Fruit fly (Drosophila melanogaster) whole organism, embryonic: Measurements from ENCODE around the gene Phb1.
A peak's percentile ranks its signal among the peaks of the same experiment; 100 is the strongest.

ENCODE experiments used
- B-H2 ChIP-seq: fragments of 200-800 bp; sonication (Bioruptor generic); optimal IDR thresholded peaks from 2 replicates; lab custom pipeline; 2018; ENCODE audit warnings: missing biosample characterization, mild to moderate bottlenecking, missing genetic modification characterization
- CG10321 ChIP-seq: fragments of 200-800 bp; sonication (Bioruptor generic); IDR thresholded peaks from 2 replicates; pipeline ENCODE4 v1.3.6; 2022; ENCODE audit warnings: missing biosample characterization, missing genetic modification characterization
- CG11093 ChIP-seq: fragments of 200-800 bp; sonication (Bioruptor generic); IDR thresholded peaks from 3 replicates; pipeline ENCODE4 v1.3.6; 2022; ENCODE audit warnings: missing biosample characterization, missing genetic modification characterization
- CG13123 ChIP-seq: fragments of 200-800 bp; sonication (Bioruptor generic); optimal IDR thresholded peaks from 2 replicates; lab custom pipeline; 2016; ENCODE audit warnings: missing biosample characterization, missing genetic modification characterization
- CG15514 ChIP-seq: fragments of 200-800 bp; sonication (Bioruptor generic); optimal IDR thresholded peaks from 3 replicates; lab custom pipeline; 2017; ENCODE audit warnings: missing biosample characterization, missing genetic modification characterization, mild to moderate bottlenecking, moderate library complexity, missing genetic modification reagents
- CG15601 ChIP-seq: fragments of 200-800 bp; sonication (Bioruptor generic); optimal IDR thresholded peaks from 3 replicates; lab custom pipeline; 2019; ENCODE audit warnings: missing biosample characterization, mild to moderate bottlenecking, missing genetic modification characterization, moderate library complexity
- CG16863 ChIP-seq: fragments of 200-800 bp; sonication (Bioruptor generic); optimal IDR thresholded peaks from 3 replicates; lab custom pipeline; 2016; ENCODE audit warnings: missing biosample characterization, missing genetic modification characterization
- CG17385 ChIP-seq: fragments of 200-800 bp; sonication (Bioruptor generic); optimal IDR thresholded peaks from 3 replicates; lab custom pipeline; 2018; ENCODE audit warnings: missing biosample characterization, mild to moderate bottlenecking, missing genetic modification characterization
- CG17802 ChIP-seq: fragments of 200-800 bp; sonication (Bioruptor generic); optimal IDR thresholded peaks from 2 replicates; lab custom pipeline; 2018; ENCODE audit warnings: missing biosample characterization, mild to moderate bottlenecking, missing genetic modification characterization, moderate library complexity
- CG2116 ChIP-seq: fragments of 200-800 bp; sonication (Bioruptor generic); optimal IDR thresholded peaks from 3 replicates; lab custom pipeline; 2018; ENCODE audit warnings: missing biosample characterization, mild to moderate bottlenecking, missing genetic modification characterization
- CG31388 ChIP-seq: fragments of 200-800 bp; sonication (Bioruptor generic); optimal IDR thresholded peaks from 2 replicates; lab custom pipeline; 2016; ENCODE audit warnings: missing biosample characterization, missing genetic modification characterization
- CG4854 ChIP-seq: fragments of 200-800 bp; sonication (Bioruptor generic); optimal IDR thresholded peaks from 2 replicates; lab custom pipeline; 2016; ENCODE audit warnings: missing biosample characterization, missing genetic modification characterization, inconsistent platforms
- CG6175 ChIP-seq: fragments of 200-800 bp; sonication (Bioruptor generic); IDR thresholded peaks from 3 replicates; pipeline ENCODE4 v1.3.6; 2022; ENCODE audit warnings: missing biosample characterization, missing genetic modification characterization
- CG6654 ChIP-seq: fragments of 200-800 bp; sonication (Bioruptor generic); optimal IDR thresholded peaks from 2 replicates; lab custom pipeline; 2017; ENCODE audit warnings: missing biosample characterization, mild to moderate bottlenecking, missing genetic modification characterization
- CG6791 ChIP-seq: fragments of 200-800 bp; sonication (Bioruptor generic); IDR thresholded peaks from 3 replicates; pipeline ENCODE4 v1.3.6; 2022; ENCODE audit warnings: missing biosample characterization, missing genetic modification characterization; ENCODE audit not compliant: partially characterized antibody
- CG7839 ChIP-seq: fragments of 200-800 bp; sonication (Bioruptor generic); optimal IDR thresholded peaks from 3 replicates; lab custom pipeline; 2018; ENCODE audit warnings: missing biosample characterization, mild to moderate bottlenecking, missing genetic modification characterization, moderate library complexity
- CG8281 ChIP-seq: fragments of 200-800 bp; sonication (Bioruptor generic); optimal IDR thresholded peaks from 2 replicates; lab custom pipeline; 2018; ENCODE audit warnings: missing biosample characterization, mild to moderate bottlenecking, missing genetic modification characterization, moderate library complexity
- CG9609 ChIP-seq: fragments of 200-800 bp; sonication (Bioruptor generic); optimal IDR thresholded peaks from 3 replicates; lab custom pipeline; 2016; ENCODE audit warnings: missing biosample characterization, missing genetic modification characterization
- CG9932 ChIP-seq: fragments of 200-800 bp; sonication (Bioruptor generic); IDR thresholded peaks from 2 replicates; pipeline ENCODE4 v1.3.6; 2022; ENCODE audit warnings: missing biosample characterization, missing genetic modification characterization
- Deaf1 ChIP-seq: fragments of 200-800 bp; optimal IDR thresholded peaks from 3 replicates; lab custom pipeline; 2019; ENCODE audit warnings: missing biosample characterization, mild to moderate bottlenecking, missing genetic modification characterization, moderate library complexity
- Hr3 ChIP-seq: fragments of 200-800 bp; sonication (Bioruptor generic); optimal IDR thresholded peaks from 3 replicates; lab custom pipeline; 2016; ENCODE audit warnings: missing biosample characterization, missing genetic modification characterization
- Hr39 ChIP-seq: fragments of >200 bp; optimal IDR thresholded peaks from 2 replicates; lab custom pipeline; 2017
- Hsf ChIP-seq: fragments of 200-800 bp; sonication (Bioruptor generic); optimal IDR thresholded peaks from 3 replicates; lab custom pipeline; 2016; ENCODE audit warnings: missing biosample characterization, missing genetic modification characterization
- Lim3 ChIP-seq: fragments of 200-800 bp; sonication (Bioruptor generic); IDR thresholded peaks from 2 replicates; pipeline ENCODE4 v1.3.6; 2022; ENCODE audit warnings: missing biosample characterization, missing genetic modification characterization
- Mad ChIP-seq: fragments of 200-800 bp; sonication (Bioruptor generic); optimal IDR thresholded peaks from 2 replicates; lab custom pipeline; 2016; ENCODE audit warnings: missing biosample characterization, missing genetic modification characterization
- Nf-YB ChIP-seq: fragments of 200-800 bp; sonication (Bioruptor generic); optimal IDR thresholded peaks from 3 replicates; lab custom pipeline; 2019; ENCODE audit warnings: missing biosample characterization, mild to moderate bottlenecking, missing genetic modification characterization, moderate library complexity
- Opbp ChIP-seq: fragments of 200-800 bp; sonication (Bioruptor generic); IDR thresholded peaks from 3 replicates; pipeline ENCODE4 v1.3.6; 2022; ENCODE audit warnings: missing biosample characterization, missing genetic modification characterization; ENCODE audit not compliant: partially characterized antibody
- Rx ChIP-seq: fragments of 200-800 bp; sonication (Bioruptor generic); IDR thresholded peaks from 2 replicates; pipeline ENCODE4 v1.3.6; 2022; ENCODE audit warnings: missing biosample characterization, missing genetic modification characterization
- bsh ChIP-seq, 2 experiments: fragments of 200-800 bp; sonication (Bioruptor generic); optimal IDR thresholded peaks; 2 replicates each; lab custom pipeline; 2017 to 2018; ENCODE audit warnings: mild to moderate bottlenecking in 2 of 2, missing biosample characterization in 2 of 2, missing genetic modification characterization in 2 of 2, moderate library complexity in 1 of 2
- btn ChIP-seq: fragments of 200-800 bp; sonication (Bioruptor generic); optimal IDR thresholded peaks from 2 replicates; lab custom pipeline; 2016; ENCODE audit warnings: missing biosample characterization, missing genetic modification characterization
- danr ChIP-seq: fragments of 200-800 bp; sonication (Bioruptor generic); IDR thresholded peaks from 2 replicates; pipeline ENCODE4 v1.3.6; 2022; ENCODE audit warnings: missing biosample characterization, missing genetic modification characterization
- dmrt99B ChIP-seq: fragments of 200-800 bp; sonication (Bioruptor generic); optimal IDR thresholded peaks from 2 replicates; lab custom pipeline; 2018; ENCODE audit warnings: missing biosample characterization, mild to moderate bottlenecking, missing genetic modification characterization, moderate library complexity
- dpn ChIP-seq, 2 experiments: fragments of 200-800 bp; sonication (Bioruptor generic); optimal IDR thresholded peaks; 3 replicates each; lab custom pipeline; 2016; ENCODE audit warnings: missing biosample characterization in 2 of 2, missing genetic modification characterization in 2 of 2
- ems ChIP-seq: fragments of 200-800 bp; sonication (Bioruptor generic); optimal IDR thresholded peaks from 3 replicates; lab custom pipeline; 2016; ENCODE audit warnings: missing biosample characterization, missing genetic modification characterization
- fd64A ChIP-seq: fragments of 200-800 bp; sonication (Bioruptor generic); optimal IDR thresholded peaks from 3 replicates; lab custom pipeline; 2018; ENCODE audit warnings: missing biosample characterization, mild to moderate bottlenecking, missing genetic modification characterization
- grn ChIP-seq: fragments of 200-800 bp; sonication (Bioruptor generic); optimal IDR thresholded peaks from 3 replicates; lab custom pipeline; 2017; ENCODE audit warnings: missing biosample characterization, missing genetic modification characterization
- hkb ChIP-seq, 2 experiments: fragments of 200-800 bp in 1 of 2; fragments of >200 bp in 1 of 2; sonication (Bioruptor generic) in 1 of 2; IDR thresholded peaks in 1 of 2; optimal IDR thresholded peaks in 1 of 2; 2 replicates each; pipeline versions ENCODE4 v1.3.6 to Lab custom; 2017 to 2022; ENCODE audit warnings: missing biosample characterization in 1 of 2, missing genetic modification characterization in 1 of 2
- ind ChIP-seq: fragments of 200-800 bp; sonication (Bioruptor generic); optimal IDR thresholded peaks from 3 replicates; lab custom pipeline; 2016; ENCODE audit warnings: missing biosample characterization, missing genetic modification characterization
- mam ChIP-seq: fragments of 200-800 bp; sonication (Bioruptor generic); optimal IDR thresholded peaks from 3 replicates; lab custom pipeline; 2016; ENCODE audit warnings: missing biosample characterization, missing genetic modification characterization
- pzg ChIP-seq: fragments of 200-800 bp; sonication (Bioruptor generic); optimal IDR thresholded peaks from 3 replicates; lab custom pipeline; 2018; ENCODE audit warnings: missing biosample characterization, mild to moderate bottlenecking, missing genetic modification characterization, moderate library complexity
- slp2 ChIP-seq: fragments of 200-800 bp; sonication (Bioruptor generic); optimal IDR thresholded peaks from 2 replicates; lab custom pipeline; 2016; ENCODE audit warnings: missing biosample characterization, missing genetic modification characterization
- ssp ChIP-seq: fragments of 200-800 bp; sonication (Bioruptor generic); IDR thresholded peaks from 2 replicates; pipeline ENCODE4 v1.3.6; 2022; ENCODE audit warnings: missing biosample characterization, missing genetic modification characterization
- stwl ChIP-seq: fragments of 200-800 bp; sonication (Bioruptor generic); optimal IDR thresholded peaks from 3 replicates; lab custom pipeline; 2018; ENCODE audit warnings: missing biosample characterization, mild to moderate bottlenecking, missing genetic modification characterization, moderate library complexity
- trem ChIP-seq: fragments of 200-800 bp; optimal IDR thresholded peaks from 3 replicates; lab custom pipeline; 2019; ENCODE audit warnings: missing biosample characterization, mild to moderate bottlenecking, missing genetic modification characterization, moderate library complexity
- trh ChIP-seq: fragments of 200-800 bp; sonication (Bioruptor generic); optimal IDR thresholded peaks from 2 replicates; lab custom pipeline; 2016; ENCODE audit warnings: missing biosample characterization, missing genetic modification characterization
- ttk ChIP-seq: fragments of 200-800 bp; sonication (Bioruptor generic); IDR thresholded peaks from 2 replicates; pipeline ENCODE4 v2.1.2; 2022; ENCODE audit warnings: missing biosample characterization, missing genetic modification characterization
- vvl ChIP-seq: fragments of 200-800 bp; sonication (Bioruptor generic); IDR thresholded peaks from 2 replicates; pipeline ENCODE4 v1.3.6; 2022; ENCODE audit warnings: missing biosample characterization, missing genetic modification characterization
- zf30C ChIP-seq: fragments of 200-800 bp; sonication (Bioruptor generic); optimal IDR thresholded peaks from 3 replicates; lab custom pipeline; 2018; ENCODE audit warnings: missing biosample characterization, mild to moderate bottlenecking, missing genetic modification characterization
- zfh2 ChIP-seq: fragments of 200-800 bp; sonication (Bioruptor generic); optimal IDR thresholded peaks from 2 replicates; lab custom pipeline; 2016; ENCODE audit warnings: missing biosample characterization, missing genetic modification characterization

Phb1 gene

dm6 chr2L:19164933-19165813 lies 41.5 kb upstream of the Phb1 start (continued):
- TF ChIP-seq CG9609: peak; percentile 90
- TF ChIP-seq Hr3 (GFP tag; lab: Kevin White, UChicago): peak; percentile 95
- peak; percentile 79 for TF ChIP-seq CG2116 (GFP tag; lab: Kevin White, UChicago)
- TF ChIP-seq CG9932: peak; percentile 94
- peak; percentile 97 for TF ChIP-seq CG7839 (tag; lab: Kevin White, UChicago)
- peak; percentile 89 for TF ChIP-seq fd64A (GFP tag; lab: Kevin White, UChicago)
- peak; percentile 94 for TF ChIP-seq danr (GFP tag; lab: Robert Waterston, UW)
- TF ChIP-seq CG8281 (tag; lab: Kevin White, UChicago): peak; percentile 88
- no peak for TF ChIP-seq Hr39 (lab: Kevin White, UChicago)
- TF ChIP-seq dmrt99B (tag; lab: Kevin White, UChicago): peak; percentile 99
- TF ChIP-seq dpn (GFP tag; optimal IDR thresholded peaks at IDR 0.05; lab: Kevin White, UChicago): peak; percentile 96 to 97
- TF ChIP-seq trem (tag; lab: Kevin White, UChicago): peak; percentile 95
- TF ChIP-seq stwl (tag; lab: Kevin White, UChicago): no peak
- peak; percentile 93 for TF ChIP-seq CG15514
- peak; percentile 90 for TF ChIP-seq ssp (GFP tag; lab: Robert Waterston, UW)
- peak; percentile 93 for TF ChIP-seq btn (GFP tag; lab: Kevin White, UChicago)
- peak; percentile 91 for TF ChIP-seq CG4854
- peak; percentile 71 to 98 for TF ChIP-seq bsh (GFP tag; optimal IDR thresholded peaks at IDR 0.05; lab: Kevin White, UChicago)
- TF ChIP-seq Deaf1: peak; percentile 81
- peak; percentile 97 for TF ChIP-seq Hsf (GFP tag; lab: Kevin White, UChicago)
- peak; percentile 95 for TF ChIP-seq CG6175 (GFP tag; lab: Robert Waterston, UW)
- TF ChIP-seq vvl (GFP tag; lab: Robert Waterston, UW): peak; percentile 99
- TF ChIP-seq CG17385: peak; percentile 93
- peak; percentile 99 for TF ChIP-seq zf30C (GFP tag; lab: Kevin White, UChicago)
- TF ChIP-seq Nf-YB (GFP tag; lab: Kevin White, UChicago): peak; percentile 82
- TF ChIP-seq Rx: peak; percentile 95
- TF ChIP-seq CG6654 (GFP tag; lab: Kevin White, UChicago): peak; percentile 86
- TF ChIP-seq pzg (GFP tag; lab: Kevin White, UChicago): peak; percentile 11
- peak; percentile 98 for TF ChIP-seq ind (GFP tag; lab: Kevin White, UChicago)
- peak; percentile 97 for TF ChIP-seq mam (GFP tag; lab: Kevin White, UChicago)
- peak; percentile 97 for TF ChIP-seq ttk (GFP tag; lab: Robert Waterston, UW)
- TF ChIP-seq Opbp (GFP tag; lab: Robert Waterston, UW): no peak
- TF ChIP-seq CG13123 (GFP tag; lab: Kevin White, UChicago): peak; percentile 93
- TF ChIP-seq B-H2 (GFP tag; lab: Kevin White, UChicago): peak; percentile 84
- TF ChIP-seq trh (GFP tag; lab: Kevin White, UChicago): peak; percentile 90
- peak; percentile 91 for TF ChIP-seq Lim3
- TF ChIP-seq CG6791: no peak
- TF ChIP-seq CG31388 (GFP tag; lab: Kevin White, UChicago): peak; percentile 84
- TF ChIP-seq ems (GFP tag; lab: Kevin White, UChicago): peak; percentile 95
- TF ChIP-seq CG15601: peak; percentile 97
- no peak for TF ChIP-seq hkb (optimal IDR thresholded peaks at IDR 0.05; lab: Kevin White, UChicago)
- peak; percentile 98 for TF ChIP-seq hkb (GFP tag; IDR thresholded peaks at IDR 0.05; lab: Robert Waterston, UW)
- TF ChIP-seq slp2 (GFP tag; lab: Kevin White, UChicago): peak; percentile 95
- peak; percentile 80 for TF ChIP-seq grn
- TF ChIP-seq CG17802 (tag; lab: Kevin White, UChicago): peak; percentile 85
- TF ChIP-seq CG16863 (GFP tag; lab: Kevin White, UChicago): peak; percentile 94
- TF ChIP-seq zfh2 (GFP tag; lab: Kevin White, UChicago): peak; percentile 79
- peak; percentile 81 for TF ChIP-seq CG10321
- TF ChIP-seq CG11093: peak; percentile 95
- TF ChIP-seq Mad (GFP tag; lab: Kevin White, UChicago): peak; percentile 95
